Worm (Caenorhabditis elegans): ENCODE results near the gene F47B10.8.
A peak's percentile ranks its signal among the peaks of the same experiment; 100 is the strongest.

F47B10.8 gene

DNA sequence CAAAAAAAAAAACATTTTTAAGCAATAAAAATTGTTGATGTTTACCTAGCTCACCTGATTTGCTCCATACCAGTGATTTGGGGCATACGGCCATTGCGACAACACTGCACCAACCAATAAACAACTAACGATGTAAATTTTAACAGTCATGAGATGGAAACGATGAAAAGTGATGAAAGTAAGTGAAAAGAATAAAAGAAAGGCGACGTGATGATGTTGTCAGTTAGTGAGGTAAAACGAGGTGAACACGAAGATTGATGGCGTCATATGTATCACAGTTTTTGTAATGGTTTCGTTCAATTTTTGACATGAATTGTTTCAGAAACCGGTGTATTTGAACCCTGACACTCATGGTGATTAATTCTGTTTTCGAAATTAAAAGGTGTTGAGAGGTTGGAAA lies 40.6 kb upstream of the F47B10.8 start, which contains the start of gene K09C8.7:
Gene K09C8.7, minus strand, starts transcription at position 226 of the 400 bp plus-strand sequence.
- TF ChIP-seq set-16 (GFP tag; IDR thresholded peaks at IDR 0.05) (no peak), Y48G9A.11 (GFP tag; IDR thresholded peaks at IDR 0.05) (no peak), lin-1 (GFP tag; IDR thresholded peaks at IDR 0.05) (no peak), gei-8 (GFP tag; optimal IDR thresholded peaks at IDR 0.05) (no peak), ZK546.5 (tag; optimal IDR thresholded peaks at IDR 0.05) (no peak), daf-8 (GFP tag; IDR thresholded peaks at IDR 0.05) (no peak), saeg-2 (GFP tag; IDR thresholded peaks at IDR 0.05) (no peak), nhr-76 (tag; optimal IDR thresholded peaks at IDR 0.05) (no peak), unc-62 (GFP tag; optimal IDR thresholded peaks at IDR 0.05 in 1 of 2) (peak in 1 of 2 experiments; percentile 74), unc-62 (tag; optimal IDR thresholded peaks at IDR 0.05) (no peak), lin-38 (GFP tag; IDR thresholded peaks at IDR 0.05) (no peak), nhr-6 (tag; optimal IDR thresholded peaks at IDR 0.05) (no peak), nhr-48 (tag; optimal IDR thresholded peaks at IDR 0.05) (no peak), hlh-30 (tag; optimal IDR thresholded peaks at IDR 0.05; ENCODE audit: insufficient read depth) (peak; percentile 13), ztf-7 (tag; optimal IDR thresholded peaks at IDR 0.05) (no peak), ceh-82 (tag; optimal IDR thresholded peaks at IDR 0.05) (no peak), zip-11 (GFP tag; IDR thresholded peaks at IDR 0.05) (no peak), sdz-12 (GFP tag; optimal IDR thresholded peaks at IDR 0.05) (no peak), mxl-2 (GFP tag; conservative IDR thresholded peaks at IDR 0.05) (no peak), F10B5.3 (tag; optimal IDR thresholded peaks at IDR 0.05) (no peak), nhr-11 (tag; optimal IDR thresholded peaks at IDR 0.05) (no peak), F44E2.7 (GFP tag; IDR thresholded peaks at IDR 0.05) (no peak), daf-16 (GFP tag; optimal IDR thresholded peaks at IDR 0.05) (no peak), daf-16 (tag; optimal IDR thresholded peaks at IDR 0.05) (peak; percentile 86), T26A8.4 (GFP tag; IDR thresholded peaks at IDR 0.05) (no peak), nhr-237 (tag; optimal IDR thresholded peaks at IDR 0.05) (no peak)

DNA sequence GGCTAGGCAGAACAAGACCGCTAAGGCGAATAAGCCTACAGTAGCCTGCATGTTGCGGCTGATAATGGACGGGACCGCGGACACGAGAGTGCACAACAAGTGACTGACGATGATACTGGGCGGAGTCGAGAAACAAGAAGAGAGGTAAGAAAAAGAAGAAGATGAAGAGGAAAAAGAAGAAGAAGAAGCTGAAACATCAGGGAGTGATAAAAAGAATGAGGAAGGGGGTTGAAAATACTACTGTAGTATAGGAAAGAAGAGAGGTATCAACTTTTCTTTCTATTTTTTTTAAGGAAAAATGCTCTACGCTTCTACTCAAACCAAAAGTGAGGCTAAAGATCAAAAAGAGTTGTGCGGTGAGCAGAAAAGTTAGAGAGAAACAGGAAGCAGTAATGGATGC lies 38.2 kb upstream of the F47B10.8 start, which contains the start of gene T21B6.3:
Gene T21B6.3, minus strand, starts transcription at position 101 of the 400 bp plus-strand sequence.
- TF ChIP-seq Y5F2A.4 (GFP tag; optimal IDR thresholded peaks at IDR 0.05): no peak
- TF ChIP-seq hmg-1.1 (GFP tag; IDR thresholded peaks at IDR 0.05): no peak
- TF ChIP-seq dmd-8 (GFP tag; IDR thresholded peaks at IDR 0.05): no peak
- no peak for TF ChIP-seq dmd-6 (GFP tag; IDR thresholded peaks at IDR 0.05)
- no peak for TF ChIP-seq D1046.2 (GFP tag; IDR thresholded peaks at IDR 0.05)

DNA sequence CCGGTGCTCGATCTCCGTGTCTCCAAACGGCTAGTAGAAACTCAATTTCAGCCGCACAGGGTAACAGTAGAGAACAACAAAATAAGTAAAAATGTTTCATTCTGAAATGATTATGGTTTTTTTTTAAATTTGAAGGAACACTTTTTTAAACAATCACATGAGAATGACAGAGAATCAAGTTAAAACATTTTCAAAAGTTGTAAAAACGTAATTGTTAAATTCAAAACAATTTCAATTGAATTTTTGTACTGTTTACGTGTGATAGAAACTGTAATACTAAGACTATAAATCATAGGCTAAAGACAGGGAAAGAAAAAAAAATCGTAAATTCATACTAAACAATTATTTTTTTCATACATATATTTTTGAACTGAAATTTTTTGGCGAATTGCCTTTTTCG lies 30.6 kb upstream of the F47B10.8 start, which contains the start of gene pho-7:
Gene pho-7, minus strand, starts transcription at position 101 of the 400 bp plus-strand sequence.
- TF ChIP-seq aha-1 (tag) (peak; percentile 84), daf-8 (GFP tag; IDR thresholded peaks at IDR 0.05) (no peak)

DNA sequence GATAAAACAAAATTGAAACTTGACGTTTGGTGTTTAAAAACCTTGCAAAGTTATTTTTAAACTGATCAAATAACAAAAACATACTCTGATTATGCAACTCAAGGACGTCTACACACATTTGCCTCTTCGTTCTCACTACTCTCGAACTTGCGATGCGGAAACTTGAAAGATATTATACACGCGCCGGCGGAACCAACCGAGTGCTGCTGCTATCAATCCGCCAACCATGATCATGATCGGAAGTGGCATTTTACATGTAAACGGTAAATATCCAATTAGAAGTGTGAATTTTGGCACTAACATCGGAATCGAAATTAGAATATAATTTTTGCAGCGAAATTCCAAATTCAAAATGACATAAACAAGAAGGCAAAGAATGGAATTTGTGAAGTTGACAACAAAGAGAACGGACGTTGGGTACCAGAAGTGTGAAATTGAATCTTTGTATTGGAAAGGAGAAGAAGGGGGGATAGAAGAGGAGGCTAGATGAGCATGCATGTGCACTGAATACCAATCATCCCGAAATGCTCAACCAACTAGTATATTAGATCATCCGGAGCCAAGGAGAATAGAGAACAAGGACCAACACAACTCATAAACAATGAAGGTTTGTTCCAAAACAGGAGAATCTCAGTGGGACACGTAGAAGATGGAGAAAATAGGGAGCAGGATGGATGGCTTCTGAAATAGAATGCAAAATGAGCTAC lies 22.8 kb upstream of the F47B10.8 start:
- TF ChIP-seq tag-97 (GFP tag; IDR thresholded peaks at IDR 0.05) (no peak), nhr-48 (tag; optimal IDR thresholded peaks at IDR 0.05) (no peak), lsy-2 (tag; optimal IDR thresholded peaks at IDR 0.05) (no peak), aha-1 (tag) (no peak), ztf-7 (tag; optimal IDR thresholded peaks at IDR 0.05) (no peak), nhr-25 (tag; optimal IDR thresholded peaks at IDR 0.05; ENCODE audit: borderline replicate concordance, insufficient read depth) (no peak), unc-130 (GFP tag; optimal IDR thresholded peaks at IDR 0.05) (no peak), nhr-76 (tag; optimal IDR thresholded peaks at IDR 0.05) (no peak)

Measured in whole organism, L4 larva.